Fruit fly (Drosophila melanogaster) whole organism, prepupa: Measurements from ENCODE around the gene MED24.

Source experiments
- Blimp-1 ChIP-seq: fragments of 200-800 bp; sonication (Bioruptor generic); optimal IDR thresholded peaks from 3 replicates; lab custom pipeline; 2017; ENCODE audit warnings: missing biosample characterization, missing genetic modification characterization, mild to moderate bottlenecking, moderate library complexity, missing genetic modification reagents
- CG10669 ChIP-seq: fragments of 200-800 bp; sonication (Bioruptor generic); optimal IDR thresholded peaks from 3 replicates; lab custom pipeline; 2018; ENCODE audit warnings: missing biosample characterization, mild to moderate bottlenecking, missing genetic modification characterization, moderate library complexity
- CG11294 ChIP-seq: fragments of 200-800 bp; sonication (Bioruptor generic); IDR thresholded peaks from 2 replicates; pipeline ENCODE4 v1.3.6; 2022; ENCODE audit warnings: missing biosample characterization, missing genetic modification characterization
- CG11762 ChIP-seq: fragments of 200-800 bp; sonication (Bioruptor generic); optimal IDR thresholded peaks from 3 replicates; lab custom pipeline; 2016; ENCODE audit warnings: missing biosample characterization, missing genetic modification characterization; ENCODE audit not compliant: insufficient read depth
- CG11902 ChIP-seq: fragments of 200-800 bp; sonication (Bioruptor generic); optimal IDR thresholded peaks from 3 replicates; lab custom pipeline; 2016; ENCODE audit warnings: missing biosample characterization, missing genetic modification characterization
- CG15336 ChIP-seq: fragments of 200-800 bp; sonication (Bioruptor generic); IDR thresholded peaks from 2 replicates; pipeline ENCODE4 v1.3.6; 2022; ENCODE audit warnings: missing biosample characterization, missing genetic modification characterization
- CG31627 ChIP-seq: fragments of 200-800 bp; sonication (Bioruptor generic); optimal IDR thresholded peaks from 3 replicates; lab custom pipeline; 2016; ENCODE audit warnings: missing biosample characterization, missing genetic modification characterization
- CG6163 ChIP-seq: fragments of 200-800 bp; sonication (Bioruptor generic); IDR thresholded peaks from 3 replicates; pipeline ENCODE4 v1.3.6; 2022; ENCODE audit warnings: missing biosample characterization, missing genetic modification characterization
- CG8319 ChIP-seq: fragments of 200-800 bp; sonication (Bioruptor generic); optimal IDR thresholded peaks from 3 replicates; lab custom pipeline; 2016; ENCODE audit warnings: missing biosample characterization, missing genetic modification characterization
- CG9139 ChIP-seq: fragments of 200-800 bp; sonication (Bioruptor generic); optimal IDR thresholded peaks from 3 replicates; lab custom pipeline; 2017; ENCODE audit warnings: missing biosample characterization, mild to moderate bottlenecking, missing genetic modification characterization
- Eip75B ChIP-seq: fragments of 200-800 bp; sonication (Bioruptor generic); optimal IDR thresholded peaks from 3 replicates; lab custom pipeline; 2016; ENCODE audit warnings: missing biosample characterization, missing genetic modification characterization
- Eip78C ChIP-seq: fragments of 200-800 bp; sonication (Bioruptor generic); peaks from one replicate; lab custom pipeline; 2016; ENCODE audit warnings: missing biosample characterization, missing genetic modification characterization
- Ets21C ChIP-seq: fragments of 200-800 bp; sonication (Bioruptor generic); optimal IDR thresholded peaks from 3 replicates; lab custom pipeline; 2016; ENCODE audit warnings: missing biosample characterization, missing genetic modification characterization
- Gug ChIP-seq: fragments of 200-800 bp; sonication (Bioruptor generic); IDR thresholded peaks from 2 replicates; pipeline ENCODE4 v1.3.6; 2022; ENCODE audit warnings: missing biosample characterization, missing genetic modification characterization
- Hr38 ChIP-seq: sonication (Bioruptor generic); optimal IDR thresholded peaks from 2 replicates; lab custom pipeline; 2016; ENCODE audit warnings: missing biosample characterization, missing genetic modification characterization
- Hr39 ChIP-seq: fragments of 200-800 bp; sonication (Bioruptor generic); optimal IDR thresholded peaks from 2 replicates; lab custom pipeline; 2016; ENCODE audit warnings: missing biosample characterization, missing genetic modification characterization
- Met ChIP-seq: fragments of 200-800 bp; sonication (Bioruptor generic); optimal IDR thresholded peaks from 3 replicates; lab custom pipeline; 2016; ENCODE audit warnings: missing biosample characterization, missing genetic modification characterization
- OdsH ChIP-seq: fragments of 200-800 bp; sonication (Bioruptor generic); optimal IDR thresholded peaks from 3 replicates; lab custom pipeline; 2016; ENCODE audit warnings: missing biosample characterization, missing genetic modification characterization
- Sox14 ChIP-seq: fragments of 200-800 bp; sonication (Bioruptor generic); optimal IDR thresholded peaks from 3 replicates; lab custom pipeline; 2016; ENCODE audit warnings: missing biosample characterization, missing genetic modification characterization
- acj6 ChIP-seq: fragments of 200-800 bp; sonication (Bioruptor generic); optimal IDR thresholded peaks from 3 replicates; lab custom pipeline; 2016; ENCODE audit warnings: missing biosample characterization, missing genetic modification characterization
- cyc ChIP-seq: fragments of 200-800 bp; sonication (Bioruptor generic); optimal IDR thresholded peaks from 3 replicates; lab custom pipeline; 2016; ENCODE audit warnings: missing biosample characterization, missing genetic modification characterization
- dsx ChIP-seq: fragments of 200-800 bp; optimal IDR thresholded peaks from 3 replicates; lab custom pipeline; 2019; ENCODE audit warnings: missing biosample characterization, mild to moderate bottlenecking, missing genetic modification characterization, moderate library complexity; ENCODE audit not compliant: poor library complexity, severe bottlenecking
- fd59A ChIP-seq: fragments of 200-800 bp; sonication (Bioruptor generic); optimal IDR thresholded peaks from 2 replicates; lab custom pipeline; 2017; ENCODE audit warnings: missing biosample characterization, mild to moderate bottlenecking, missing genetic modification characterization, missing genetic modification reagents
- fd85E ChIP-seq: fragments of 200-800 bp; sonication (Bioruptor generic); optimal IDR thresholded peaks from 3 replicates; lab custom pipeline; 2016; ENCODE audit warnings: missing biosample characterization, missing genetic modification characterization
- lz ChIP-seq: fragments of 200-800 bp; sonication (Bioruptor generic); optimal IDR thresholded peaks from 3 replicates; lab custom pipeline; 2016; ENCODE audit warnings: missing biosample characterization, missing genetic modification characterization
- net ChIP-seq: fragments of 200-800 bp; sonication (Bioruptor generic); optimal IDR thresholded peaks from 3 replicates; lab custom pipeline; 2016; ENCODE audit warnings: missing biosample characterization, missing genetic modification characterization
- pdm3 ChIP-seq: fragments of 200-800 bp; sonication (Bioruptor generic); optimal IDR thresholded peaks from 3 replicates; lab custom pipeline; 2016; ENCODE audit warnings: missing biosample characterization, missing genetic modification characterization
- spab ChIP-seq: fragments of 200-800 bp; sonication (Bioruptor generic); optimal IDR thresholded peaks from 2 replicates; lab custom pipeline; 2017; ENCODE audit warnings: missing biosample characterization, mild to moderate bottlenecking, missing genetic modification characterization, missing genetic modification reagents
- ss ChIP-seq, 2 experiments: fragments of 200-800 bp; sonication (Bioruptor generic); optimal IDR thresholded peaks; 2 replicates in 1 of 2; 3 replicates in 1 of 2; lab custom pipeline; 2017 to 2018; ENCODE audit warnings: mild to moderate bottlenecking in 2 of 2, missing biosample characterization in 2 of 2, missing genetic modification characterization in 2 of 2, moderate library complexity in 1 of 2
- svp ChIP-seq: fragments of 200-800 bp; sonication (Bioruptor generic); peaks from one replicate; lab custom pipeline; 2016; ENCODE audit warnings: missing biosample characterization, missing genetic modification characterization
- topi ChIP-seq: fragments of 200-800 bp; sonication (Bioruptor generic); optimal IDR thresholded peaks from 3 replicates; lab custom pipeline; 2016; ENCODE audit warnings: missing biosample characterization, missing genetic modification characterization
- vri ChIP-seq: fragments of 200-800 bp; sonication (Bioruptor generic); optimal IDR thresholded peaks from 3 replicates; lab custom pipeline; 2016; ENCODE audit warnings: missing biosample characterization, mild to moderate bottlenecking, missing genetic modification characterization

The MED24 gene

dm6 chr3L:8211590-8211989, 20.5 kb downstream of the MED24 start, which contains the start of gene CG8006:
CG8006 (plus strand) TSS chr3L:8211890.
- TF ChIP-seq svp (GFP tag; lab: Kevin White, UChicago) (no peak), CG15336 (GFP tag; lab: Robert Waterston, UW) (no peak), Gug (GFP tag; lab: Robert Waterston, UW) (no peak), CG31627 (no peak), CG11294 (GFP tag; lab: Robert Waterston, UW) (no peak), acj6 (GFP tag; lab: Kevin White, UChicago) (no peak), Ets21C (GFP tag; lab: Kevin White, UChicago) (no peak), topi (GFP tag; lab: Kevin White, UChicago) (no peak), vri (GFP tag; lab: Kevin White, UChicago) (no peak), CG8319 (no peak), cyc (GFP tag; lab: Kevin White, UChicago) (no peak), Hr39 (GFP tag; lab: Kevin White, UChicago) (no peak), lz (GFP tag; lab: Kevin White, UChicago) (no peak), Hr38 (no peak)
- TF ChIP-seq, all 60 proteins: peak for 0

DNA sequence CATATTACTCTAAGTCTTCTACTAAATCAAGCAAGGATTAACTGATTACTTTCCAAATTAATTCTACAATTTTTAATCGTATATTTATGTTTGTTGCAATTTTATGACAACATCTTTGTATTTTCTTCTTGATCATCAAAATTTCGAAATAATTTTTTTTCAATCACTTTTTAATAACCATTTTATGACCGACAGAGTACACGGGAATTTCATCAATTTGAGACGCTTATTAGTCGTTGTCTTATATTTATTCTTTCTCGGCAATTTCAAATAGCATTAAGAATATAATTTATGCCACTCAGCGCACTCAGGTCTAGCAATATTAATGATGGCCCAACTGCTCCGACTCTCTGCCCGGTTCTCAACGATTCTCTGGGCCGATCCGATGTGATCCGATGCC, 23.9 kb downstream of the MED24 start, which contains the start of gene CG8012:
Gene CG8012, plus strand, starts transcription at position 301 of the 400 bp plus-strand sequence.
- TF ChIP-seq CG8319 (no peak), OdsH (GFP tag; lab: Kevin White, UChicago) (no peak), lz (GFP tag; lab: Kevin White, UChicago) (no peak), vri (GFP tag; lab: Kevin White, UChicago) (no peak), Eip78C (GFP tag; lab: Kevin White, UChicago) (no peak), dsx (GFP tag; lab: Kevin White, UChicago) (no peak), CG9139 (GFP tag; lab: Kevin White, UChicago) (no peak), fd85E (GFP tag; lab: Kevin White, UChicago) (no peak), acj6 (GFP tag; lab: Kevin White, UChicago) (no peak)

- TF ChIP-seq CG10669 (GFP tag; lab: Kevin White, UChicago) (no peak), fd59A (GFP tag; lab: Kevin White, UChicago) (no peak), vri (GFP tag; lab: Kevin White, UChicago) (no peak), CG11762 (GFP tag; lab: Kevin White, UChicago) (no peak), topi (GFP tag; lab: Kevin White, UChicago) (no peak), Hr38 (no peak), spab (GFP tag; lab: Kevin White, UChicago) (no peak), Sox14 (GFP tag; lab: Kevin White, UChicago) (no peak), CG6163 (GFP tag; lab: Robert Waterston, UW) (no peak), Eip75B (GFP tag; lab: Kevin White, UChicago) (no peak), CG8319 (no peak), Eip78C (GFP tag; lab: Kevin White, UChicago) (no peak), CG15336 (GFP tag; lab: Robert Waterston, UW) (no peak), pdm3 (GFP tag; lab: Kevin White, UChicago) (no peak)
Observed at dm6 chr3L:8218883-8219282, 27.8 kb downstream of the MED24 start, which contains the start of gene CG13674. CG13674 (minus strand) TSS chr3L:8218983.

DNA sequence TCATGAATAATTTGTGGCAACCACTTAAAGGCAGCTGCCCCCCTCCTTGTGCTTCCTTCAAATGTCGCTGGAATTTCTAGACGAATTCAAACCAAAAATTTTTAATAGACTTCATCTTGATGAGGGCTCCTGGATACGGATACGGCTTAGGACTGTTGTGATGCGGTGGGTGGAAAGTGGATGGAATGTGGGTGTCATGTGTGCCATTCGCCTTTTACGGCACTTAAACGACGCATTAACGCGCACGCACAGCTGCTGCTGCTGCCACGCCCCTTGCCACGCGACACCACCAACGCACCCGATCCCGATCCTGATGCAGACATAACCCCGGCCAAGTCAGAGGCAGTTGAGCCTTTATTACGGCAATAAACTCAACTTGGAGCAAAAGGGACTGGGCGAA, 28.6 kb downstream of the MED24 start:
- TF ChIP-seq CG11762 (GFP tag; lab: Kevin White, UChicago) (no peak), net (GFP tag; lab: Kevin White, UChicago) (no peak), CG11902 (no peak), Hr39 (GFP tag; lab: Kevin White, UChicago) (no peak), fd59A (GFP tag; lab: Kevin White, UChicago) (no peak), CG9139 (GFP tag; lab: Kevin White, UChicago) (no peak), Eip78C (GFP tag; lab: Kevin White, UChicago) (no peak), Blimp-1 (GFP tag; lab: Kevin White, UChicago) (no peak), Met (GFP tag; lab: Kevin White, UChicago) (no peak), ss (GFP tag; optimal IDR thresholded peaks at IDR 0.05; lab: Kevin White, UChicago) (no peak)
- TF ChIP-seq, all 60 proteins: peak for 0
